Worm (Caenorhabditis elegans) whole organism, L2 larva: ENCODE results near the gene M110.8.

Source experiments
- C34F6.9 ChIP-seq: fragments of 150-350 bp; optimal IDR thresholded peaks from 2 replicates; lab custom pipeline; 2014; ENCODE audit warnings: missing biosample characterization, missing genetic modification characterization
- F13H6.1 ChIP-seq: sonication (generic microtip); optimal IDR thresholded peaks from 2 replicates; lab custom pipeline; 2016; ENCODE audit warnings: missing genetic modification characterization, missing compliant biosample characterization
- R02D3.7 ChIP-seq: fragments of 150-350 bp; optimal IDR thresholded peaks from 2 replicates; lab custom pipeline; 2014; ENCODE audit warnings: missing biosample characterization, missing genetic modification characterization
- Y55F3AM.14 ChIP-seq: fragments of 200-800 bp; sonication (Bioruptor generic); optimal IDR thresholded peaks from 2 replicates; lab custom pipeline; 2018; ENCODE audit warnings: mild to moderate bottlenecking, missing genetic modification characterization, missing compliant biosample characterization
- ZK546.5 ChIP-seq: sonication (generic microtip); optimal IDR thresholded peaks from 2 replicates; lab custom pipeline; 2017; ENCODE audit warnings: missing biosample characterization, missing genetic modification characterization
- alr-1 ChIP-seq: fragments of 150-350 bp; optimal IDR thresholded peaks from 2 replicates; lab custom pipeline; 2014; ENCODE audit warnings: missing biosample characterization, missing genetic modification characterization
- aly-2 ChIP-seq: fragments of 150-350 bp; optimal IDR thresholded peaks from 2 replicates; lab custom pipeline; 2014; ENCODE audit warnings: missing biosample characterization, missing genetic modification characterization
- ama-1 ChIP-seq: fragments of 150-350 bp; optimal IDR thresholded peaks from 2 replicates; lab custom pipeline; 2018; ENCODE audit warnings: inconsistent platforms
- blmp-1 ChIP-seq: sonication (generic microtip); optimal IDR thresholded peaks from 2 replicates; lab custom pipeline; 2017; ENCODE audit warnings: missing genetic modification characterization, mild to moderate bottlenecking, missing compliant biosample characterization, antibody characterized with exemption, moderate library complexity; ENCODE audit not compliant: insufficient read depth
- ceh-82 ChIP-seq: fragments of 150-350 bp; optimal IDR thresholded peaks from 2 replicates; lab custom pipeline; 2014; ENCODE audit warnings: missing biosample characterization, missing genetic modification characterization
- crh-2 ChIP-seq: sonication (generic microtip); optimal IDR thresholded peaks from 2 replicates; lab custom pipeline; 2017; ENCODE audit warnings: missing biosample characterization, missing genetic modification characterization
- dmd-4 ChIP-seq: sonication (generic microtip); optimal IDR thresholded peaks from 2 replicates; lab custom pipeline; 2017; ENCODE audit warnings: missing biosample characterization, missing genetic modification characterization
- egl-27 ChIP-seq: sonication (generic microtip); optimal IDR thresholded peaks from 3 replicates; lab custom pipeline; 2017; ENCODE audit warnings: missing biosample characterization, missing genetic modification reagents, missing genetic modification characterization
- elt-1 ChIP-seq: fragments of 150-350 bp; optimal IDR thresholded peaks from 2 replicates; lab custom pipeline; 2014; ENCODE audit warnings: missing biosample characterization, missing genetic modification characterization
- elt-3 ChIP-seq: sonication (generic microtip); optimal IDR thresholded peaks from 2 replicates; lab custom pipeline; 2017; ENCODE audit warnings: missing biosample characterization, missing genetic modification characterization
- fos-1 ChIP-seq: fragments of 150-350 bp; optimal IDR thresholded peaks from 2 replicates; lab custom pipeline; 2014; ENCODE audit warnings: missing biosample characterization, missing genetic modification characterization
- gmeb-1 ChIP-seq: fragments of 150-350 bp; optimal IDR thresholded peaks from 2 replicates; lab custom pipeline; 2014; ENCODE audit warnings: missing biosample characterization, missing genetic modification characterization
- lin-13 ChIP-seq: fragments of 150-350 bp; optimal IDR thresholded peaks from 2 replicates; lab custom pipeline; 2014; ENCODE audit warnings: missing biosample characterization, missing genetic modification reagents, missing genetic modification characterization
- lsy-2 ChIP-seq, 2 experiments: fragments of 150-350 bp in 1 of 2; sonication (generic microtip) in 1 of 2; optimal IDR thresholded peaks; 2 replicates each; lab custom pipeline; 2014 to 2017; ENCODE audit warnings: missing biosample characterization in 2 of 2, missing genetic modification characterization in 2 of 2
- mbf-1 ChIP-seq: sonication (generic microtip); optimal IDR thresholded peaks from 2 replicates; lab custom pipeline; 2017; ENCODE audit warnings: missing biosample characterization, missing genetic modification characterization
- nhr-10 ChIP-seq: sonication (generic microtip); optimal IDR thresholded peaks from 2 replicates; lab custom pipeline; 2017; ENCODE audit warnings: missing biosample characterization, missing genetic modification characterization
- nhr-11 ChIP-seq: fragments of 150-350 bp; optimal IDR thresholded peaks from 2 replicates; lab custom pipeline; 2014; ENCODE audit warnings: missing biosample characterization, missing genetic modification characterization
- nhr-12 ChIP-seq: fragments of 150-350 bp; optimal IDR thresholded peaks from 2 replicates; lab custom pipeline; 2014; ENCODE audit warnings: missing biosample characterization, missing genetic modification characterization
- nhr-129 ChIP-seq: fragments of 150-350 bp; optimal IDR thresholded peaks from 2 replicates; lab custom pipeline; 2014; ENCODE audit warnings: missing biosample characterization, missing genetic modification characterization
- nhr-21 ChIP-seq: fragments of 150-350 bp; optimal IDR thresholded peaks from 2 replicates; lab custom pipeline; 2014; ENCODE audit warnings: missing biosample characterization, missing genetic modification characterization
- nhr-23 ChIP-seq: fragments of 150-350 bp; optimal IDR thresholded peaks from 2 replicates; lab custom pipeline; 2014; ENCODE audit warnings: missing biosample characterization, missing genetic modification reagents, missing genetic modification characterization
- nhr-237 ChIP-seq: fragments of 150-350 bp; optimal IDR thresholded peaks from 2 replicates; lab custom pipeline; 2014; ENCODE audit warnings: missing biosample characterization, missing genetic modification characterization
- nhr-25 ChIP-seq: fragments of 150-350 bp; sonication (generic microtip); optimal IDR thresholded peaks from 3 replicates; lab custom pipeline; 2014; ENCODE audit warnings: missing biosample characterization, missing genetic modification characterization
- nhr-6 ChIP-seq: fragments of 150-350 bp; optimal IDR thresholded peaks from 2 replicates; lab custom pipeline; 2014; ENCODE audit warnings: missing biosample characterization, missing genetic modification characterization
- nhr-77 ChIP-seq: fragments of 150-350 bp; optimal IDR thresholded peaks from 2 replicates; lab custom pipeline; 2014; ENCODE audit warnings: missing biosample characterization, missing genetic modification characterization
- peb-1 ChIP-seq: fragments of 150-350 bp; optimal IDR thresholded peaks from 2 replicates; lab custom pipeline; 2014; ENCODE audit warnings: missing biosample characterization, missing genetic modification characterization
- sem-4 ChIP-seq: fragments of 150-350 bp; optimal IDR thresholded peaks from 2 replicates; lab custom pipeline; 2014; ENCODE audit warnings: missing biosample characterization, missing genetic modification reagents, missing genetic modification characterization
- skn-1 ChIP-seq: sonication (generic microtip); optimal IDR thresholded peaks from 2 replicates; lab custom pipeline; 2017; ENCODE audit warnings: missing biosample characterization, missing genetic modification characterization
- sma-3 ChIP-seq: sonication (generic microtip); optimal IDR thresholded peaks from 2 replicates; lab custom pipeline; 2016; ENCODE audit warnings: missing genetic modification reagents, missing genetic modification characterization, missing compliant biosample characterization
- unc-39 ChIP-seq: fragments of 150-350 bp; optimal IDR thresholded peaks from 2 replicates; lab custom pipeline; 2014; ENCODE audit warnings: missing biosample characterization, missing genetic modification characterization
- unc-55 ChIP-seq: fragments of 150-350 bp; sonication (generic microtip); optimal IDR thresholded peaks from 3 replicates; lab custom pipeline; 2014; ENCODE audit warnings: missing biosample characterization, missing genetic modification reagents, missing genetic modification characterization
- zag-1 ChIP-seq: fragments of 150-350 bp; optimal IDR thresholded peaks from 2 replicates; lab custom pipeline; 2014; ENCODE audit warnings: missing biosample characterization, missing genetic modification characterization
- ztf-1 ChIP-seq: fragments of 200-800 bp; sonication (Bioruptor generic); conservative IDR thresholded peaks from 2 replicates; pipeline ENCODE4 v1.3.6; 2022; ENCODE audit warnings: missing genetic modification characterization, missing compliant biosample characterization

The M110.8 gene

ce11 chrII:8225914-8226313, 16.5 kb upstream of the M110.8 start:
- TF ChIP-seq blmp-1 (tag; lab: Kevin White, UChicago) = peak; percentile 84
- TF ChIP-seq skn-1 (tag; lab: Kevin White, UChicago) = no peak
- no peak for TF ChIP-seq peb-1 (tag; lab: Kevin White, UChicago)
- TF ChIP-seq lin-13 (GFP tag; lab: Kevin White, UChicago) = no peak
- TF ChIP-seq nhr-25 (tag; lab: Kevin White, UChicago) = peak; percentile 65
- TF ChIP-seq nhr-77 = no peak

- TF ChIP-seq gmeb-1 (tag; lab: Kevin White, UChicago) = no peak
- TF ChIP-seq nhr-25 (tag; lab: Kevin White, UChicago) = peak; percentile 47
These were observed 16.0 kb upstream of the M110.8 start for ce11 chrII:8225347-8225746.

ce11 chrII:8224623-8225022, 15.2 kb upstream of the M110.8 start:
- TF ChIP-seq Y55F3AM.14 (GFP tag; lab: Kevin White, UChicago) (no peak), ceh-82 (tag; lab: Kevin White, UChicago) (no peak), fos-1 (tag; lab: Kevin White, UChicago) (peak; percentile 8), nhr-6 (tag; lab: Kevin White, UChicago) (no peak), F13H6.1 (no peak), crh-2 (tag; lab: Kevin White, UChicago) (no peak), elt-1 (tag; lab: Kevin White, UChicago) (peak; percentile 3), nhr-129 (tag; lab: Kevin White, UChicago) (peak; percentile 9)

ce11 chrII:8223945-8224344, 14.6 kb upstream of the M110.8 start:
- TF ChIP-seq crh-2 (tag; lab: Kevin White, UChicago) (no peak), sma-3 (GFP tag; lab: Kevin White, UChicago) (no peak), nhr-11 (tag; lab: Kevin White, UChicago) (no peak), skn-1 (tag; lab: Kevin White, UChicago) (no peak), mbf-1 (tag; lab: Kevin White, UChicago) (no peak), nhr-12 (tag; lab: Kevin White, UChicago) (no peak), ztf-1 (GFP tag; lab: Robert Waterston, UW) (no peak), egl-27 (tag; lab: Kevin White, UChicago) (no peak), nhr-23 (tag; lab: Kevin White, UChicago) (no peak), nhr-10 (tag; lab: Kevin White, UChicago) (no peak), aly-2 (tag; lab: Kevin White, UChicago) (no peak), sem-4 (no peak), nhr-77 (no peak), nhr-237 (tag; lab: Kevin White, UChicago) (no peak), unc-39 (tag; lab: Kevin White, UChicago) (no peak), elt-1 (tag; lab: Kevin White, UChicago) (no peak), elt-3 (tag; lab: Kevin White, UChicago) (no peak), lin-13 (GFP tag; lab: Kevin White, UChicago) (no peak)

ce11 chrII:8223422-8223821, 14.0 kb upstream of the M110.8 start:
- no peak for TF ChIP-seq R02D3.7
- TF ChIP-seq C34F6.9 (tag; lab: Kevin White, UChicago) = no peak
- no peak for TF ChIP-seq unc-55
- TF ChIP-seq ama-1 = no peak
- no peak for TF ChIP-seq egl-27 (tag; lab: Kevin White, UChicago)

- no peak for TF ChIP-seq nhr-23 (tag; lab: Kevin White, UChicago)
- peak in 1 of 2 experiments; percentile 32 for TF ChIP-seq lsy-2 (tag; optimal IDR thresholded peaks at IDR 0.05; lab: Kevin White, UChicago)
- no peak for TF ChIP-seq egl-27 (tag; lab: Kevin White, UChicago)
- TF ChIP-seq sem-4 = peak; percentile 61
- peak; percentile 68 for TF ChIP-seq nhr-129 (tag; lab: Kevin White, UChicago)
- TF ChIP-seq unc-39 (tag; lab: Kevin White, UChicago) = no peak
- no peak for TF ChIP-seq zag-1 (tag; lab: Kevin White, UChicago)
- peak; percentile 86 for TF ChIP-seq nhr-25 (tag; lab: Kevin White, UChicago)
- no peak for TF ChIP-seq ztf-1 (GFP tag; lab: Robert Waterston, UW)
- TF ChIP-seq dmd-4 (tag; lab: Kevin White, UChicago) = no peak
- no peak for TF ChIP-seq nhr-237 (tag; lab: Kevin White, UChicago)
- TF ChIP-seq nhr-10 (tag; lab: Kevin White, UChicago) = no peak
- peak; percentile 46 for TF ChIP-seq C34F6.9 (tag; lab: Kevin White, UChicago)
- TF ChIP-seq blmp-1 (tag; lab: Kevin White, UChicago) = peak; percentile 10
- TF ChIP-seq nhr-11 (tag; lab: Kevin White, UChicago) = no peak
- TF ChIP-seq peb-1 (tag; lab: Kevin White, UChicago) = no peak
- no peak for TF ChIP-seq elt-1 (tag; lab: Kevin White, UChicago)
- peak; percentile 35 for TF ChIP-seq fos-1 (tag; lab: Kevin White, UChicago)
- TF ChIP-seq ZK546.5 = no peak
- TF ChIP-seq elt-3 (tag; lab: Kevin White, UChicago) = no peak
- no peak for TF ChIP-seq ama-1
- peak; percentile 43 for TF ChIP-seq nhr-21
- peak; percentile 9 for TF ChIP-seq sma-3 (GFP tag; lab: Kevin White, UChicago)
- TF ChIP-seq nhr-6 (tag; lab: Kevin White, UChicago) = no peak
- TF ChIP-seq mbf-1 (tag; lab: Kevin White, UChicago) = no peak
- no peak for TF ChIP-seq alr-1 (tag; lab: Kevin White, UChicago)
- no peak for TF ChIP-seq lin-13 (GFP tag; lab: Kevin White, UChicago)
- no peak for TF ChIP-seq nhr-12 (tag; lab: Kevin White, UChicago)
These were observed 13.1 kb upstream of the M110.8 start, which contains the start of gene dab-1 for ce11 chrII:8222309-8223065. TSS of gene dab-1 (plus strand) at chrII:8222386.
